Fruit fly (Drosophila melanogaster): ENCODE data around the gene Mettl3.
A peak's percentile ranks its signal among the peaks of the same experiment; 100 is the strongest.

Gene Mettl3

dm6 chr3R:24037538-24038265 lies 5.7 kb downstream of the Mettl3 start, which contains the start of gene spas (continued):
- no peak for TF ChIP-seq odd (GFP tag; optimal IDR thresholded peaks at IDR 0.05)
- peak; percentile 16 for TF ChIP-seq Camta (GFP tag; optimal IDR thresholded peaks at IDR 0.05)
- peak; percentile 57 for TF ChIP-seq CG7839 (tag; optimal IDR thresholded peaks at IDR 0.05)
- no peak for TF ChIP-seq Jarid2 (GFP tag; optimal IDR thresholded peaks at IDR 0.05)
- peak in 1 of 2 experiments; percentile 59 for TF ChIP-seq Hr51 (GFP tag; optimal IDR thresholded peaks at IDR 0.05)
- no peak for TF ChIP-seq br (optimal IDR thresholded peaks at IDR 0.05)
- TF ChIP-seq Dip2 (GFP tag; IDR thresholded peaks at IDR 0.05): peak; percentile 14; the same call in 1 of the 2 replicates
- peak; percentile 3 for TF ChIP-seq CG2202 (tag; optimal IDR thresholded peaks at IDR 0.05)
- TF ChIP-seq Oli (tag; optimal IDR thresholded peaks at IDR 0.05): peak; percentile 26
- no peak for TF ChIP-seq prd (optimal IDR thresholded peaks at IDR 0.05)
- TF ChIP-seq prd (GFP tag; IDR thresholded peaks at IDR 0.05): peak; percentile 91
- no peak for TF ChIP-seq Adf1 (GFP tag; IDR thresholded peaks at IDR 0.05)
- peak; percentile 55 for TF ChIP-seq CG10209 (GFP tag; optimal IDR thresholded peaks at IDR 0.05)
- peak; percentile 55; the same call in 1 of the 3 replicates for TF ChIP-seq CG11093 (GFP tag; IDR thresholded peaks at IDR 0.05)
- peak; percentile 58 for TF ChIP-seq CG8944 (GFP tag; optimal IDR thresholded peaks at IDR 0.05)
- TF ChIP-seq CG10147 (GFP tag; optimal IDR thresholded peaks at IDR 0.05): no peak
- no peak for TF ChIP-seq Nf-YA (GFP tag; IDR thresholded peaks at IDR 0.05)
- TF ChIP-seq ind (GFP tag; optimal IDR thresholded peaks at IDR 0.05): peak; percentile 75
- peak; percentile 78 for TF ChIP-seq CG10366 (GFP tag; IDR thresholded peaks at IDR 0.05)
- no peak for TF ChIP-seq Deaf1 (tag; optimal IDR thresholded peaks at IDR 0.05)
- no peak for TF ChIP-seq CG14965 (GFP tag; optimal IDR thresholded peaks at IDR 0.05; ENCODE audit: borderline replicate concordance)
- peak; percentile 23; the same call in 1 of the 2 replicates for TF ChIP-seq dati (GFP tag; IDR thresholded peaks at IDR 0.05)
- TF ChIP-seq ara (GFP tag; IDR thresholded peaks at IDR 0.05): peak; percentile 62
- peak; percentile 26 for TF ChIP-seq CG15073 (GFP tag; optimal IDR thresholded peaks at IDR 0.05)
- TF ChIP-seq Lpt (GFP tag; optimal IDR thresholded peaks at IDR 0.05): no peak
- no peak for TF ChIP-seq CG17568 (GFP tag; optimal IDR thresholded peaks at IDR 0.05)
- TF ChIP-seq gfzf (GFP tag; optimal IDR thresholded peaks at IDR 0.05): peak; percentile 27
- no peak for TF ChIP-seq CG12071 (GFP tag; optimal IDR thresholded peaks at IDR 0.05)
- TF ChIP-seq ERR (GFP tag; optimal IDR thresholded peaks at IDR 0.05): peak; percentile 13
- TF ChIP-seq CG2875 (GFP tag; optimal IDR thresholded peaks at IDR 0.05): no peak
- TF ChIP-seq CG10959 (GFP tag; IDR thresholded peaks at IDR 0.05): peak; percentile 61
- TF ChIP-seq row (GFP tag; IDR thresholded peaks at IDR 0.05): peak; percentile 93
- TF ChIP-seq C15 (GFP tag; IDR thresholded peaks at IDR 0.05): 0 out of 3 replicates have a peak, but pooled peaks have one; percentile 37
- TF ChIP-seq CG31388 (GFP tag; optimal IDR thresholded peaks at IDR 0.05): no peak
- TF ChIP-seq gcm (GFP tag; optimal IDR thresholded peaks at IDR 0.05): peak; percentile 29
- peak; percentile 83 for TF ChIP-seq Rfx (GFP tag; IDR thresholded peaks at IDR 0.05)
- TF ChIP-seq ssp (GFP tag; IDR thresholded peaks at IDR 0.05): peak; percentile 69
- no peak for TF ChIP-seq Eip74EF (GFP tag; optimal IDR thresholded peaks at IDR 0.05)
- TF ChIP-seq dan (GFP tag; IDR thresholded peaks at IDR 0.05): no peak
- TF ChIP-seq CG9817 (tag; optimal IDR thresholded peaks at IDR 0.05): peak; percentile 67
- TF ChIP-seq Hand (GFP tag; optimal IDR thresholded peaks at IDR 0.05): no peak
- TF ChIP-seq CG4360 (GFP tag; IDR thresholded peaks at IDR 0.05): no peak
- TF ChIP-seq CG4328 (GFP tag; optimal IDR thresholded peaks at IDR 0.05): peak; percentile 20
- TF ChIP-seq HLH4C (GFP tag; IDR thresholded peaks at IDR 0.05; ENCODE audit: partially characterized antibody): peak; percentile 87
- TF ChIP-seq sim (GFP tag; IDR thresholded peaks at IDR 0.05): peak; percentile 66
- peak; percentile 95 for TF ChIP-seq Med (GFP tag)
- TF ChIP-seq gce (GFP tag; IDR thresholded peaks at IDR 0.05): no peak
- peak; percentile 81 for TF ChIP-seq phol (tag; optimal IDR thresholded peaks at IDR 0.05)
- TF ChIP-seq CG10462 (GFP tag; optimal IDR thresholded peaks at IDR 0.05): peak; percentile 15
- TF ChIP-seq Neu2 (GFP tag; optimal IDR thresholded peaks at IDR 0.05; ENCODE audit: borderline replicate concordance): peak; percentile 47

All from whole organism, embryonic.